Worm (Caenorhabditis elegans) whole organism, L1 larva: ENCODE data around the gene ndg-4.

Experiments used
- aly-2 ChIP-seq: fragments of 150-350 bp; optimal IDR thresholded peaks from 2 replicates; lab custom pipeline; 2014; ENCODE audit warnings: missing biosample characterization, missing genetic modification characterization
- dpl-1 ChIP-seq, 3 experiments: fragments of 150-350 bp in 2 of 3; sonication (generic microtip) in 1 of 3; optimal IDR thresholded peaks; 2 replicates each; lab custom pipeline; 2014 to 2017; ENCODE audit warnings: missing biosample characterization in 3 of 3, missing genetic modification characterization in 3 of 3, missing genetic modification reagents in 3 of 3
- egl-27 ChIP-seq, 2 experiments: fragments of 150-350 bp in 1 of 2; sonication (generic microtip); optimal IDR thresholded peaks; 3 replicates each; lab custom pipeline; 2017 to 2018; ENCODE audit warnings: missing biosample characterization in 2 of 2, missing genetic modification characterization in 2 of 2, missing genetic modification reagents in 2 of 2
- elt-3 ChIP-seq, 6 experiments: fragments of 150-350 bp in 1 of 6; sonication (generic microtip); optimal IDR thresholded peaks; 2 replicates each; lab custom pipeline; 2017 to 2018; ENCODE audit warnings: missing biosample characterization in 6 of 6, missing genetic modification characterization in 6 of 6, inconsistent platforms in 1 of 6
- irx-1 ChIP-seq: sonication (generic microtip); optimal IDR thresholded peaks from 2 replicates; lab custom pipeline; 2016; ENCODE audit warnings: missing genetic modification characterization, missing compliant biosample characterization
- jun-1 ChIP-seq: fragments of 150-350 bp; optimal IDR thresholded peaks from 2 replicates; lab custom pipeline; 2014; ENCODE audit warnings: missing biosample characterization, missing genetic modification reagents, missing genetic modification characterization
- lin-39 ChIP-seq: fragments of 150-350 bp; optimal IDR thresholded peaks from 2 replicates; lab custom pipeline; 2014; ENCODE audit warnings: missing biosample characterization, missing genetic modification reagents, missing genetic modification characterization
- nhr-237 ChIP-seq: fragments of 150-350 bp; optimal IDR thresholded peaks from 2 replicates; lab custom pipeline; 2014; ENCODE audit warnings: missing biosample characterization, missing genetic modification characterization
- nhr-84 ChIP-seq: sonication (generic microtip); optimal IDR thresholded peaks from 2 replicates; lab custom pipeline; 2017; ENCODE audit warnings: missing biosample characterization, missing genetic modification characterization
- skn-1 ChIP-seq: fragments of 150-350 bp; optimal IDR thresholded peaks from 2 replicates; lab custom pipeline; 2014; ENCODE audit warnings: missing biosample characterization, missing genetic modification characterization
- unc-30 ChIP-seq: sonication (generic microtip); optimal IDR thresholded peaks from 2 replicates; lab custom pipeline; 2017; ENCODE audit warnings: missing biosample characterization, missing genetic modification characterization
- unc-62 ChIP-seq: fragments of 150-350 bp; optimal IDR thresholded peaks from 2 replicates; lab custom pipeline; 2014; ENCODE audit warnings: missing biosample characterization, missing genetic modification reagents, missing genetic modification characterization

- TF ChIP-seq skn-1 (tag; lab: Kevin White, UChicago) (no peak), nhr-237 (tag; lab: Kevin White, UChicago) (no peak), aly-2 (tag; lab: Kevin White, UChicago) (no peak), egl-27 (tag; optimal IDR thresholded peaks at IDR 0.05; lab: Kevin White, UChicago) (no peak), elt-3 (tag; optimal IDR thresholded peaks at IDR 0.05; lab: Kevin White, UChicago) (no peak), irx-1 (tag; lab: Kevin White, UChicago) (no peak), dpl-1 (GFP tag; optimal IDR thresholded peaks at IDR 0.05; lab: Kevin White, UChicago) (no peak), jun-1 (no peak), unc-62 (GFP tag; lab: Kevin White, UChicago) (no peak), lin-39 (tag; lab: Kevin White, UChicago) (no peak), nhr-84 (tag; lab: Kevin White, UChicago) (no peak), unc-30 (no peak)
Measured at ce11 chrIII:4476313-4476712, 9.1 kb upstream of the ndg-4 start.
